Worm (Caenorhabditis elegans) whole organism, L4/young adult: ENCODE data around the gene egl-1.

Source experiments
- W03F9.2 ChIP-seq: fragments of 150-350 bp; optimal IDR thresholded peaks from 2 replicates; lab custom pipeline; 2014; ENCODE audit warnings: missing biosample characterization, missing genetic modification characterization
- dao-5 ChIP-seq: sonication (generic microtip); optimal IDR thresholded peaks from 2 replicates; lab custom pipeline; 2016; ENCODE audit warnings: missing genotype, missing genetic modification characterization, moderate library complexity, missing compliant biosample characterization
- him-1 ChIP-seq: sonication (generic microtip); optimal IDR thresholded peaks from 2 replicates; lab custom pipeline; 2016; ENCODE audit warnings: missing genotype, missing genetic modification reagents, missing genetic modification characterization, missing compliant biosample characterization

DNA sequence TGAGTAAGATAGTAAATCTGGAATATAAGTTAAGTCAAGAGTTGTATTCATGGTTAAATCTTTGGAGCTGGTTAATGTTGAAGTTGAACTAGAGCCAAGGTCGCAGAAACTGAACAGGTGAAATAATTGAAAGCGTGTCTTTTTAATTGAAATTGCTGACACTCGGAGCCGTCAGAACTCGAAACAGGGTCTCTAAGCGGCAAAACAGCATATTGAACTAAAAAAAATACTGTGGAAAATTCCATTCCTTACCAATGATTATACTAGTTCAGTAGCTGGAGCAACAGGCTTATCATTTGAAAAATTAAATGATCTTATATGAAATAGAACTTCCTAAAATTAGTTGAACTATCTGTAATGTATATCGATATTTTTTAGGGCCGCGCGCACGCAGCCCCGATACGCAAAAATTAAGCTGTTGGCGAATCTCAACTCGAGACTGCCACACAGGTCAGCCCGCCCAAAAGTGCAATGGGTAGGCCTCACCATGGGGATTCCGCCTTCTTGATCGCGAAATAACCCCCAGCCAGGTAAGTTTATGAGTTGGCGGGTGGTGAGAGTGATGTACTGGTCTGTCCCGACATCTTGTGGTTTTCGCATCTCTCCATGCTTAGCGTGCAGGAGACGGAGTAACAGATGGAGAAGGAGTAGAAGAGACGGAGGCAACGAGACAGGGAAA lies 36.2 kb upstream of the egl-1 start, which contains the start of gene srz-97:
- TF ChIP-seq dao-5 (no peak), him-1 (tag; lab: Kevin White, UChicago) (no peak), W03F9.2 (tag; lab: Kevin White, UChicago) (no peak)
